Worm (Caenorhabditis elegans): Measurements from ENCODE around the gene mdh-2.

DNA sequence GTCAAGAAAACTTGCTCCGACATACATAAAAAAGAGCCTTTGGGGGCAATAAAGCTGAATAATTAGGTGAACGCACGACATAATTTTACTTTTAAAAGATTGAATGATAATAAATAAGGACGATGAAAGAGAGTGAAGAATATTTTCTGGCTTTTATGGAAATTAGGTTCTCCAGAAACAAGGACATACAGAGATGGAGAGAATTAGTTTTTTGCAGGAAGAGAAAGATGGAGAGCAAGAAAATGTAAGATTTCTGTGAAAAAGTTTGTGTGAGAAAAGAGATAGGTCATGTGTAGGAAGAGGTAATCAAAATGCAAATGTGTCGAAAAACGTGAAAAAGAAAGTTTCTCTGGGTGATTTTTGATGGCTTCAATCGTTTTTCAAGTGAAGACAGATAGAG is 44.1 kb upstream of the mdh-2 start, which contains the start of gene pdfr-1:
- TF ChIP-seq flt-1 (GFP tag; IDR thresholded peaks at IDR 0.05): no peak
- no peak for TF ChIP-seq ama-1 (optimal IDR thresholded peaks at IDR 0.05)
- TF ChIP-seq aly-1 (tag; optimal IDR thresholded peaks at IDR 0.05): no peak
- no peak for TF ChIP-seq tra-4 (tag; optimal IDR thresholded peaks at IDR 0.05)
- TF ChIP-seq F13C5.2 (tag; optimal IDR thresholded peaks at IDR 0.05): no peak
- TF ChIP-seq hmbx-1 (tag; optimal IDR thresholded peaks at IDR 0.05): no peak
- TF ChIP-seq ceh-36 (tag; optimal IDR thresholded peaks at IDR 0.05): no peak
- TF ChIP-seq pes-1 (GFP tag; IDR thresholded peaks at IDR 0.05): no peak
- no peak for TF ChIP-seq tbx-11 (GFP tag; IDR thresholded peaks at IDR 0.05)
- no peak for TF ChIP-seq tbx-37 (GFP tag; conservative IDR thresholded peaks at IDR 0.05)
- TF ChIP-seq B0310.2 (tag; optimal IDR thresholded peaks at IDR 0.05): no peak
- TF ChIP-seq ceh-13 (GFP tag; optimal IDR thresholded peaks at IDR 0.05): no peak

Data from whole organism, early embryonic.